Worm (Caenorhabditis elegans) whole organism, L1 larva: ENCODE results near the gene srx-29.

ENCODE experiments used
- elt-2 ChIP-seq: sonication (generic microtip); optimal IDR thresholded peaks from 2 replicates; lab custom pipeline; 2016; ENCODE audit warnings: missing genetic modification characterization, mild to moderate bottlenecking, inconsistent platforms, missing compliant biosample characterization, missing genetic modification reagents
- lin-13 ChIP-seq: fragments of 150-350 bp; optimal IDR thresholded peaks from 2 replicates; lab custom pipeline; 2014; ENCODE audit warnings: missing biosample characterization, missing genetic modification reagents, missing genetic modification characterization
- nhr-12 ChIP-seq: sonication (generic microtip); optimal IDR thresholded peaks from 2 replicates; lab custom pipeline; 2017; ENCODE audit warnings: missing biosample characterization, missing genetic modification characterization
- nhr-237 ChIP-seq: fragments of 150-350 bp; optimal IDR thresholded peaks from 2 replicates; lab custom pipeline; 2014; ENCODE audit warnings: missing biosample characterization, missing genetic modification characterization
- ztf-11 ChIP-seq, 2 experiments: sonication (generic microtip); optimal IDR thresholded peaks; 2 replicates each; lab custom pipeline; 2016 to 2017; ENCODE audit warnings: missing genetic modification characterization in 2 of 2, missing biosample characterization in 1 of 2, missing compliant biosample characterization in 1 of 2

DNA sequence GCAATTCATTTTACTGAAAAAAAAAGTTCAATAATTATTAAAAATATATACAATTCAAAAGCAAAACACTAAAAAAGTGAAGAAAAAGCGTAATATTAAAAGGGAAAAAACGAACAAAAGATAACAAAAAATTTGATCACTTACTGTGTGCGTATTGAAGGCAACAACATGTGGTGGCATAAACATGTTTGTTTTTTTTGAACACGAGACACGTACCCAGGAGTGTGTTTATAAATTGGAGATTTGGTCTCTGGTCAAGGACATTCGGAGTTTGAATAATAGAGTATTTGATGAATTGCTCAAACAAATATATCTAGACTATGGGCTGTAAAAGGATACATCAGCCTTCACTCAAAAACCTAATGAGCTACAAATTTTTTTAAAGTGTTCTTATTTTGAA is 17.6 kb upstream of the srx-29 start:
- TF ChIP-seq ztf-11 (tag; optimal IDR thresholded peaks at IDR 0.05; lab: Kevin White, UChicago) (no peak), nhr-12 (no peak), lin-13 (GFP tag; lab: Kevin White, UChicago) (no peak), nhr-237 (no peak), elt-2 (tag; lab: Kevin White, UChicago) (no peak)
